Fruit fly (Drosophila melanogaster) whole organism, embryonic: Measurements from ENCODE around the gene Creld.
A peak's percentile ranks its signal among the peaks of the same experiment; 100 is the strongest.

Experiments used
- Abd-B ChIP-seq: fragments of 200-800 bp; sonication (Bioruptor generic); optimal IDR thresholded peaks from 2 replicates; lab custom pipeline; 2018; ENCODE audit warnings: missing biosample characterization, mild to moderate bottlenecking, missing genetic modification characterization, moderate library complexity
- Asciz ChIP-seq: fragments of 200-800 bp; sonication (Bioruptor generic); optimal IDR thresholded peaks from 2 replicates; lab custom pipeline; 2017; ENCODE audit warnings: missing biosample characterization, mild to moderate bottlenecking, missing genetic modification characterization, missing genetic modification reagents
- Atf3 ChIP-seq: fragments of 200-800 bp; sonication (Bioruptor generic); optimal IDR thresholded peaks from 3 replicates; lab custom pipeline; 2016; ENCODE audit warnings: missing biosample characterization, missing genetic modification characterization
- B-H2 ChIP-seq: fragments of 200-800 bp; sonication (Bioruptor generic); optimal IDR thresholded peaks from 2 replicates; lab custom pipeline; 2018; ENCODE audit warnings: missing biosample characterization, mild to moderate bottlenecking, missing genetic modification characterization
- C15 ChIP-seq: fragments of 200-800 bp; sonication (Bioruptor generic); IDR thresholded peaks from 3 replicates; pipeline ENCODE4 v1.3.6; 2022; ENCODE audit warnings: missing biosample characterization, missing genetic modification characterization
- CG12299 ChIP-seq: fragments of 200-800 bp; sonication (Bioruptor generic); optimal IDR thresholded peaks from 2 replicates; lab custom pipeline; 2018; ENCODE audit warnings: missing biosample characterization, mild to moderate bottlenecking, missing genetic modification characterization
- CG12744 ChIP-seq: fragments of 200-800 bp; sonication (Bioruptor generic); optimal IDR thresholded peaks from 2 replicates; lab custom pipeline; 2016; ENCODE audit warnings: missing biosample characterization, missing genetic modification characterization
- CG12769 ChIP-seq: fragments of 200-800 bp; sonication (Bioruptor generic); optimal IDR thresholded peaks from 2 replicates; lab custom pipeline; 2019; ENCODE audit warnings: missing biosample characterization, mild to moderate bottlenecking, missing genetic modification characterization, moderate library complexity
- CG13894 ChIP-seq: fragments of 200-800 bp; sonication (Bioruptor generic); optimal IDR thresholded peaks from 3 replicates; lab custom pipeline; 2018; ENCODE audit warnings: missing biosample characterization, mild to moderate bottlenecking, missing genetic modification characterization, moderate library complexity
- CG1647 ChIP-seq: fragments of 200-800 bp; sonication (Bioruptor generic); optimal IDR thresholded peaks from 3 replicates; lab custom pipeline; 2016; ENCODE audit warnings: missing biosample characterization, missing genetic modification characterization
- CG18764 ChIP-seq: fragments of 200-800 bp; sonication (Bioruptor generic); optimal IDR thresholded peaks from 3 replicates; lab custom pipeline; 2016; ENCODE audit warnings: missing biosample characterization, missing genetic modification characterization
- CG30020 ChIP-seq: fragments of 200-800 bp; optimal IDR thresholded peaks from 2 replicates; lab custom pipeline; 2019; ENCODE audit warnings: missing biosample characterization, mild to moderate bottlenecking, missing genetic modification characterization, moderate library complexity
- CG3838 ChIP-seq: fragments of 200-800 bp; sonication (Bioruptor generic); optimal IDR thresholded peaks from 3 replicates; lab custom pipeline; 2016; ENCODE audit warnings: missing biosample characterization, missing genetic modification characterization
- CG4328 ChIP-seq: fragments of 200-800 bp; sonication (Bioruptor generic); optimal IDR thresholded peaks from 3 replicates; lab custom pipeline; 2017; ENCODE audit warnings: missing biosample characterization, missing genetic modification reagents, missing genetic modification characterization
- CG5180 ChIP-seq: fragments of 200-800 bp; sonication (Bioruptor generic); optimal IDR thresholded peaks from 3 replicates; lab custom pipeline; 2017; ENCODE audit warnings: missing biosample characterization, missing genetic modification characterization, mild to moderate bottlenecking, moderate library complexity, missing genetic modification reagents
- CG7556 ChIP-seq: fragments of 200-800 bp; sonication (Bioruptor generic); optimal IDR thresholded peaks from 2 replicates; lab custom pipeline; 2017; ENCODE audit warnings: missing biosample characterization, mild to moderate bottlenecking, missing genetic modification characterization
- CG7839 ChIP-seq: fragments of 200-800 bp; sonication (Bioruptor generic); optimal IDR thresholded peaks from 3 replicates; lab custom pipeline; 2018; ENCODE audit warnings: missing biosample characterization, mild to moderate bottlenecking, missing genetic modification characterization, moderate library complexity
- CG8388 ChIP-seq: fragments of 200-800 bp; sonication (Bioruptor generic); optimal IDR thresholded peaks from 2 replicates; lab custom pipeline; 2019; ENCODE audit warnings: missing biosample characterization, mild to moderate bottlenecking, missing genetic modification characterization, moderate library complexity
- Camta ChIP-seq: fragments of 200-800 bp; sonication (Bioruptor generic); optimal IDR thresholded peaks from 2 replicates; lab custom pipeline; 2016; ENCODE audit warnings: missing biosample characterization, missing genetic modification characterization
- Dbx ChIP-seq: fragments of 200-800 bp; sonication (Bioruptor generic); IDR thresholded peaks from 3 replicates; pipeline ENCODE4 v1.3.6; 2022; ENCODE audit warnings: missing biosample characterization, missing genetic modification characterization
- Doc2 ChIP-seq: fragments of 200-800 bp; sonication (Bioruptor generic); IDR thresholded peaks from 2 replicates; pipeline ENCODE4 v1.3.6; 2022; ENCODE audit warnings: missing biosample characterization, missing genetic modification characterization
- Ets65A ChIP-seq: fragments of 200-800 bp; sonication (Bioruptor generic); peaks from one replicate; lab custom pipeline; 2016; ENCODE audit warnings: missing biosample characterization, missing genetic modification characterization
- Ets97D ChIP-seq: fragments of 200-800 bp; sonication (Bioruptor generic); optimal IDR thresholded peaks from 3 replicates; lab custom pipeline; 2016; ENCODE audit warnings: missing biosample characterization, missing genetic modification characterization
- Gug ChIP-seq: fragments of 200-800 bp; sonication (Bioruptor generic); IDR thresholded peaks from 4 replicates; pipeline ENCODE4 v1.3.6; 2022; ENCODE audit warnings: missing biosample characterization, missing genetic modification characterization
- HLH54F ChIP-seq: fragments of 200-800 bp; sonication (Bioruptor generic); optimal IDR thresholded peaks from 3 replicates; lab custom pipeline; 2016; ENCODE audit warnings: missing biosample characterization, missing genetic modification characterization
- HmgD ChIP-seq: fragments of 200-800 bp; sonication (Bioruptor generic); optimal IDR thresholded peaks from 3 replicates; lab custom pipeline; 2016; ENCODE audit warnings: missing biosample characterization, missing genetic modification characterization
- Hr3 ChIP-seq: fragments of 200-800 bp; sonication (Bioruptor generic); optimal IDR thresholded peaks from 3 replicates; lab custom pipeline; 2016; ENCODE audit warnings: missing biosample characterization, missing genetic modification characterization
- NC2β ChIP-seq: fragments of 200-800 bp; sonication (Bioruptor generic); optimal IDR thresholded peaks from 2 replicates; lab custom pipeline; 2016; ENCODE audit warnings: missing biosample characterization, missing genetic modification characterization
- PHDP ChIP-seq: fragments of 200-800 bp; sonication (Bioruptor generic); optimal IDR thresholded peaks from 3 replicates; lab custom pipeline; 2018; ENCODE audit warnings: missing biosample characterization, mild to moderate bottlenecking, missing genetic modification characterization, moderate library complexity
- ato ChIP-seq: fragments of 200-800 bp; sonication (Bioruptor generic); IDR thresholded peaks from 2 replicates; pipeline ENCODE4 v1.3.6; 2022; ENCODE audit warnings: missing biosample characterization, missing genetic modification characterization; ENCODE audit not compliant: partially characterized antibody
- bab2 ChIP-seq: fragments of 200-800 bp; sonication (Bioruptor generic); optimal IDR thresholded peaks from 2 replicates; lab custom pipeline; 2016; ENCODE audit warnings: missing biosample characterization, missing genetic modification characterization
- bowl ChIP-seq: fragments of 200-800 bp; sonication (Bioruptor generic); IDR thresholded peaks from 2 replicates; pipeline ENCODE4 v1.3.6; 2022; ENCODE audit warnings: missing biosample characterization, missing genetic modification characterization
- cad ChIP-seq: fragments of >200 bp; optimal IDR thresholded peaks from 2 replicates; lab custom pipeline; 2017; ENCODE audit warnings: missing biosample characterization, missing genetic modification characterization
- cg ChIP-seq: fragments of 200-800 bp; sonication (Bioruptor generic); optimal IDR thresholded peaks from 3 replicates; lab custom pipeline; 2019; ENCODE audit warnings: missing biosample characterization, mild to moderate bottlenecking, missing genetic modification characterization, moderate library complexity
- crc ChIP-seq: fragments of 200-800 bp; sonication (Bioruptor generic); optimal IDR thresholded peaks from 2 replicates; lab custom pipeline; 2016; ENCODE audit warnings: missing biosample characterization, missing genetic modification characterization
- danr ChIP-seq: fragments of 200-800 bp; sonication (Bioruptor generic); IDR thresholded peaks from 2 replicates; pipeline ENCODE4 v1.3.6; 2022; ENCODE audit warnings: missing biosample characterization, missing genetic modification characterization
- exex ChIP-seq: fragments of 200-800 bp; sonication (Bioruptor generic); optimal IDR thresholded peaks from 4 replicates; lab custom pipeline; 2018; ENCODE audit warnings: missing biosample characterization, mild to moderate bottlenecking, missing genetic modification characterization, moderate library complexity
- grau ChIP-seq: fragments of 200-800 bp; optimal IDR thresholded peaks from 3 replicates; lab custom pipeline; 2019; ENCODE audit warnings: missing biosample characterization, mild to moderate bottlenecking, missing genetic modification characterization, moderate library complexity
- hth ChIP-seq: fragments of >200 bp; optimal IDR thresholded peaks from 2 replicates; lab custom pipeline; 2017; ENCODE audit warnings: inconsistent platforms
- jigr1 ChIP-seq: fragments of 200-800 bp; sonication (Bioruptor generic); IDR thresholded peaks from 3 replicates; pipeline ENCODE4 v1.3.6; 2022; ENCODE audit warnings: missing biosample characterization, missing genetic modification characterization
- klu ChIP-seq: fragments of 200-800 bp; sonication (Bioruptor generic); IDR thresholded peaks from 2 replicates; pipeline ENCODE4 v1.3.6; 2022; ENCODE audit warnings: missing biosample characterization, missing genetic modification characterization
- lilli ChIP-seq: fragments of 200-800 bp; sonication (Bioruptor generic); optimal IDR thresholded peaks from 3 replicates; lab custom pipeline; 2016; ENCODE audit warnings: missing biosample characterization, missing genetic modification characterization
- mld ChIP-seq: fragments of 200-800 bp; sonication (Bioruptor generic); IDR thresholded peaks from 3 replicates; pipeline ENCODE4 v1.3.6; 2022; ENCODE audit warnings: missing biosample characterization, missing genetic modification characterization; ENCODE audit not compliant: partially characterized antibody
- nerfin-2 ChIP-seq: fragments of 200-800 bp; sonication (Bioruptor generic); IDR thresholded peaks from 2 replicates; pipeline ENCODE4 v1.3.6; 2022; ENCODE audit warnings: missing biosample characterization, missing genetic modification characterization; ENCODE audit not compliant: partially characterized antibody
- pho ChIP-seq: fragments of 200-800 bp; sonication (Bioruptor generic); optimal IDR thresholded peaks from 2 replicates; lab custom pipeline; 2016; ENCODE audit warnings: missing biosample characterization, missing genetic modification characterization
- run ChIP-seq: fragments of 200-800 bp; sonication (Bioruptor generic); optimal IDR thresholded peaks from 3 replicates; lab custom pipeline; 2018; ENCODE audit warnings: missing biosample characterization, mild to moderate bottlenecking, missing genetic modification characterization
- schlank ChIP-seq: fragments of 200-800 bp; sonication (Bioruptor generic); optimal IDR thresholded peaks from 2 replicates; lab custom pipeline; 2018; ENCODE audit warnings: missing biosample characterization, mild to moderate bottlenecking, missing genetic modification characterization
- sens-2 ChIP-seq: fragments of 200-800 bp; sonication (Bioruptor generic); IDR thresholded peaks from 2 replicates; pipeline ENCODE4 v1.3.6; 2022; ENCODE audit warnings: missing biosample characterization, missing genetic modification characterization
- seq ChIP-seq: fragments of 200-800 bp; sonication (Bioruptor generic); IDR thresholded peaks from 2 replicates; pipeline ENCODE4 v1.3.6; 2022; ENCODE audit warnings: missing biosample characterization, missing genetic modification characterization
- sqz ChIP-seq: fragments of 200-800 bp; sonication (Bioruptor generic); optimal IDR thresholded peaks from 3 replicates; lab custom pipeline; 2018; ENCODE audit warnings: missing biosample characterization, mild to moderate bottlenecking, missing genetic modification characterization
- sug ChIP-seq: fragments of 200-800 bp; optimal IDR thresholded peaks from 2 replicates; lab custom pipeline; 2019; ENCODE audit warnings: missing biosample characterization, mild to moderate bottlenecking, missing genetic modification characterization, moderate library complexity
- yki ChIP-seq: fragments of >200 bp; optimal IDR thresholded peaks from 3 replicates; lab custom pipeline; 2018

Creld gene

DNA sequence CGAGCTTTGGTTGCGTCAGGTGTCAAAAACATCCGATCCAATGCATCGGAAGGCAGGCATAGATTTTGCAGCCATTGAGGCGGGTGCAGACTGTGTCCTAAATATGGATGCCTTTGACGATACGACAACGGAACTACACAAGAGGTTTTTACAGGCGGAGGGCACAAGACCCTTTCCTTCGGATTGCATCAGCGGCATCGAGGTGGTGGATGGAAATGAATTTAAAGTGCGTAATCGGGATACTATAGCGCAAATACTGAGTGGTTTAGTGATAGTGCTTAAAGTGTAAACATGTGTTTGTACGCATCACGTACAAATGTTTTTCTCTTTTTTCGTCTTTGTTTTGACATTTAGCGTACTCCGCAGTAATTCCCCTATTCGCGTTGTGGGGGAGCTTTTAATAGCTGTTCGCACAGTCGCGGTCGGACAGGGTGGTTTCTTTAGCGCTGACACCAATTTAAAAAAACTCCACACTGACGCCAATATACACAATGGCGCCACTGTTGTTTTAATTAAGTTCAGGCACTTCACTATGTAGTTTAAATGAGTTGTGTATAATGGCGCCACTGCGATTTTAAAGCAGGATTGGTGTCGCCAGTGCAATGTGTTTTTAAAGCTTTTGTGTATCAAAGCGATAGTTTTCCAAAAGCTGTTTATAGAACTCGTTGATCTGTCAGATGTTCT, 29.3 kb upstream of the Creld start (continued):
- TF ChIP-seq lilli (GFP tag; lab: Kevin White, UChicago) = peak; percentile 71
- TF ChIP-seq Hr3 = peak; percentile 55
- peak; percentile 0 for TF ChIP-seq pho (GFP tag; lab: Kevin White, UChicago)
- TF ChIP-seq CG7556 = no peak
- TF ChIP-seq nerfin-2 (GFP tag; lab: Robert Waterston, UW) = no peak
- TF ChIP-seq cg (GFP tag; lab: Kevin White, UChicago) = no peak
- no peak for TF ChIP-seq Ets65A
- no peak for TF ChIP-seq mld (GFP tag; lab: Robert Waterston, UW)
- peak; percentile 75 for TF ChIP-seq Ets97D
- no peak for TF ChIP-seq CG18764 (GFP tag; lab: Kevin White, UChicago)
- peak; percentile 49 for TF ChIP-seq PHDP (tag; lab: Kevin White, UChicago)
- TF ChIP-seq HmgD (GFP tag; lab: Kevin White, UChicago) = no peak
- TF ChIP-seq hth (lab: Kevin White, UChicago) = no peak
- 0 out of 2 replicates have a peak, but pooled peaks have one; percentile 56 for TF ChIP-seq seq (GFP tag; lab: Robert Waterston, UW)
- TF ChIP-seq CG13894 = peak; percentile 91
- TF ChIP-seq sqz (GFP tag; lab: Kevin White, UChicago) = no peak
- TF ChIP-seq CG12769 (tag; lab: Kevin White, UChicago) = peak; percentile 67
- no peak for TF ChIP-seq cad (GFP tag; lab: Kevin White, UChicago)
- TF ChIP-seq Doc2 (GFP tag; lab: Robert Waterston, UW) = no peak
- peak; percentile 36 for TF ChIP-seq CG7839 (tag; lab: Kevin White, UChicago)
- no peak for TF ChIP-seq bowl (GFP tag; lab: Robert Waterston, UW)
- TF ChIP-seq crc (GFP tag; lab: Kevin White, UChicago) = no peak
- peak; percentile 39 for TF ChIP-seq Camta (GFP tag; lab: Kevin White, UChicago)
- no peak for TF ChIP-seq danr (GFP tag; lab: Robert Waterston, UW)
- TF ChIP-seq yki (lab: Kevin White, UChicago) = no peak
- no peak for TF ChIP-seq Abd-B (GFP tag; lab: Kevin White, UChicago)
- peak; percentile 79 for TF ChIP-seq exex
- TF ChIP-seq sens-2 (GFP tag; lab: Robert Waterston, UW) = no peak
- no peak for TF ChIP-seq CG30020
- no peak for TF ChIP-seq CG3838 (GFP tag; lab: Kevin White, UChicago)
- no peak for TF ChIP-seq C15 (GFP tag; lab: Robert Waterston, UW)
- no peak for TF ChIP-seq run
- TF ChIP-seq klu (GFP tag; lab: Robert Waterston, UW) = no peak
- no peak for TF ChIP-seq Atf3 (GFP tag; lab: Kevin White, UChicago)
- TF ChIP-seq sug (tag; lab: Kevin White, UChicago) = peak; percentile 46
- TF ChIP-seq CG12299 = no peak
- peak; percentile 15 for TF ChIP-seq HLH54F (GFP tag; lab: Kevin White, UChicago)
- TF ChIP-seq CG4328 = no peak
- TF ChIP-seq bab2 = peak; percentile 42
- TF ChIP-seq ato (GFP tag; lab: Robert Waterston, UW) = peak; percentile 36
- TF ChIP-seq Gug (GFP tag; lab: Robert Waterston, UW) = no peak
- no peak for TF ChIP-seq NC2β (GFP tag; lab: Kevin White, UChicago)
- TF ChIP-seq CG1647 (GFP tag; lab: Kevin White, UChicago) = no peak
- peak; percentile 24 for TF ChIP-seq Asciz (GFP tag; lab: Kevin White, UChicago)
- peak; percentile 83 for TF ChIP-seq B-H2
- no peak for TF ChIP-seq CG5180
- peak; percentile 32 for TF ChIP-seq grau
- no peak for TF ChIP-seq schlank (tag; lab: Kevin White, UChicago)
- TF ChIP-seq CG8388 (GFP tag; lab: Kevin White, UChicago) = no peak
- peak; percentile 27 for TF ChIP-seq CG12744 (GFP tag; lab: Kevin White, UChicago)
- TF ChIP-seq Dbx = peak; percentile 83
- TF ChIP-seq jigr1 = no peak
